Fruit fly (Drosophila melanogaster) whole organism, adult: ENCODE data around the gene CG12535.
A peak's percentile ranks its signal among the peaks of the same experiment; 100 is the strongest.

Experiments used
- CG11617 ChIP-seq: fragments of 200-800 bp; sonication (Bioruptor generic); optimal IDR thresholded peaks from 2 replicates; lab custom pipeline; 2017; ENCODE audit warnings: mild to moderate bottlenecking, missing biosample characterization, missing genetic modification reagents, missing genetic modification characterization
- kay ChIP-seq: fragments of 200-800 bp; sonication (Bioruptor generic); peaks from one replicate; lab custom pipeline; 2016; ENCODE audit warnings: missing biosample characterization, missing genetic modification characterization, borderline replicate concordance
- ovo ChIP-seq: fragments of 200-800 bp; sonication (Bioruptor generic); optimal IDR thresholded peaks from 2 replicates; lab custom pipeline; 2016; ENCODE audit warnings: missing biosample characterization, missing genetic modification characterization
- toe ChIP-seq: fragments of 200-800 bp; sonication (Bioruptor generic); optimal IDR thresholded peaks from 2 replicates; lab custom pipeline; 2016; ENCODE audit warnings: missing biosample characterization, missing genetic modification characterization

DNA sequence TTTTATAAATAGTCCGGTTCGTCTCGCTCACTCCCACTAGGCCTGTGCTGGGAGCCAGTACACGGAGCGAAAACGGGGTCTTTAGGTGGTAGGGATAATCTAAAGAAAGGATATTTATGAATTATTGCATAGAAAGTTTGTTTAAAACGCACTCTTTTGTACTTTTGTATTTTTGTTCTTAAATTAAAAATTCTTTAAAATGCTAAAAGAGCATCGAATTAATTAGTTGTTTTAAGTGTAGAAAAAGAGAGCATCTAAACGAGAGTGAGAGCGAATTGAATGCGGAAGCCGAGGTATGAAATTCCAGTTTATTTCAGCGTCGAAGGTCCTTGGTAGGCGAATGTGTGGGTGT, 21.2 kb downstream of the CG12535 start:
- TF ChIP-seq CG11617 (GFP tag; lab: Kevin White, UChicago) (no peak), kay (GFP tag; lab: Kevin White, UChicago) (peak; percentile 29), ovo (GFP tag; lab: Kevin White, UChicago) (no peak), toe (GFP tag; lab: Kevin White, UChicago) (no peak)
